Fruit fly (Drosophila melanogaster) S2 (cell line): ENCODE measurements around the gene CG4133.

Experiments used
- CG8478 ChIP-seq: fragments of >200 bp; optimal IDR thresholded peaks from 2 replicates; lab custom pipeline; 2018
- CTCF ChIP-seq, 2 experiments: fragments of >200 bp; optimal IDR thresholded peaks; 2 replicates each; lab custom pipeline; 2018

DNA sequence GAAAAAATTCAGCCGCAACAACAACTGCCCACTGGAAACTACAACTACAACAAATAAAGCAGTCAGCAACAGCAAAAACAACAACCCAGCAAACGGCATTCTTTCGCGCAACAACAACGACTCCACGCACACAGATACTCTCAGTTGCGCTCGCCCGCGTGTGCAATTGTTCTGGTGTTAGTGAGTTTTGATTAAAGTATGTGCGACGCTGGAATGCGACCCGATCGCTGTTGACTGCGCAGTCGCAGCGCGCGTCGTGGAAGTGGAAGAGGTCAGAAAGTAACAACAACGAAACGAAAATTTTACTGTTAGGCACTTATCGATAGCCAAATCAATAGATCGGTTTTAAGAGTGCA is 23.7 kb upstream of the CG4133 start:
- TF ChIP-seq CG8478 (no peak), CTCF (optimal IDR thresholded peaks at IDR 0.05; lab: Kevin White, UChicago) (no peak)
